Fruit fly (Drosophila melanogaster) whole organism, pupa: Measurements from ENCODE around the gene Ufsp2.

Experiments used
- CG10348 ChIP-seq: fragments of 200-800 bp; sonication (Bioruptor generic); IDR thresholded peaks from 2 replicates; pipeline ENCODE4 v1.3.6; 2022; ENCODE audit warnings: missing biosample characterization, missing genetic modification characterization
- CG12605 ChIP-seq: fragments of 200-800 bp; sonication (Bioruptor generic); IDR thresholded peaks from 2 replicates; pipeline ENCODE4 v1.3.6; 2022; ENCODE audit warnings: missing biosample characterization, missing genetic modification characterization
- CG13204 ChIP-seq: fragments of 200-800 bp; sonication (Bioruptor generic); optimal IDR thresholded peaks from 2 replicates; lab custom pipeline; 2018; ENCODE audit warnings: missing biosample characterization, mild to moderate bottlenecking, missing genetic modification characterization, moderate library complexity
- CG14655 ChIP-seq: fragments of 200-800 bp; sonication (Bioruptor generic); optimal IDR thresholded peaks from 3 replicates; lab custom pipeline; 2017; ENCODE audit warnings: mild to moderate bottlenecking, missing biosample characterization, missing genetic modification reagents, missing genetic modification characterization
- CG15710 ChIP-seq: fragments of 200-800 bp; sonication (Bioruptor generic); optimal IDR thresholded peaks from 2 replicates; lab custom pipeline; 2018; ENCODE audit warnings: missing biosample characterization, mild to moderate bottlenecking, missing genetic modification characterization, moderate library complexity
- CG17806 ChIP-seq: fragments of 200-800 bp; sonication (Bioruptor generic); optimal IDR thresholded peaks from 2 replicates; lab custom pipeline; 2018; ENCODE audit warnings: missing biosample characterization, mild to moderate bottlenecking, missing genetic modification characterization, moderate library complexity
- CG32121 ChIP-seq: fragments of 200-800 bp; sonication (Bioruptor generic); IDR thresholded peaks from 2 replicates; pipeline ENCODE4 v1.3.6; 2022; ENCODE audit warnings: missing biosample characterization, missing genetic modification characterization
- CG34367 ChIP-seq: fragments of 200-800 bp; sonication (Bioruptor generic); optimal IDR thresholded peaks from 2 replicates; lab custom pipeline; 2018; ENCODE audit warnings: missing biosample characterization, mild to moderate bottlenecking, missing genetic modification characterization
- CG4496 ChIP-seq: fragments of 200-800 bp; sonication (Bioruptor generic); IDR thresholded peaks from 3 replicates; pipeline ENCODE4 v1.3.6; 2022; ENCODE audit warnings: missing biosample characterization, missing genetic modification characterization
- CG8159 ChIP-seq: fragments of 200-800 bp; sonication (Bioruptor generic); optimal IDR thresholded peaks from 3 replicates; lab custom pipeline; 2018; ENCODE audit warnings: missing biosample characterization, mild to moderate bottlenecking, missing genetic modification characterization, moderate library complexity
- CG8301 ChIP-seq: fragments of 200-800 bp; sonication (Bioruptor generic); optimal IDR thresholded peaks from 2 replicates; lab custom pipeline; 2018; ENCODE audit warnings: missing biosample characterization, mild to moderate bottlenecking, missing genetic modification characterization
- CG9948 ChIP-seq: fragments of 200-800 bp; sonication (Bioruptor generic); optimal IDR thresholded peaks from 2 replicates; lab custom pipeline; 2018; ENCODE audit warnings: missing biosample characterization, mild to moderate bottlenecking, missing genetic modification characterization, moderate library complexity
- D1 ChIP-seq: fragments of 200-800 bp; sonication (Bioruptor generic); optimal IDR thresholded peaks from 2 replicates; lab custom pipeline; 2018; ENCODE audit warnings: missing biosample characterization, mild to moderate bottlenecking, missing genetic modification characterization, moderate library complexity
- EcR ChIP-seq: fragments of 200-800 bp; sonication (Bioruptor generic); optimal IDR thresholded peaks from 3 replicates; lab custom pipeline; 2019; ENCODE audit warnings: missing biosample characterization, missing genetic modification characterization, mild to moderate bottlenecking, moderate library complexity, missing genetic modification reagents
- Ets98B ChIP-seq: fragments of 200-800 bp; sonication (Bioruptor generic); IDR thresholded peaks from 2 replicates; pipeline ENCODE4 v1.3.6; 2022; ENCODE audit warnings: missing biosample characterization, missing genetic modification characterization
- Pif1A ChIP-seq: fragments of 200-800 bp; sonication (Bioruptor generic); optimal IDR thresholded peaks from 3 replicates; lab custom pipeline; 2016; ENCODE audit warnings: missing biosample characterization, missing genetic modification characterization
- Pif1B ChIP-seq: fragments of 200-800 bp; sonication (Bioruptor generic); optimal IDR thresholded peaks from 3 replicates; lab custom pipeline; 2016; ENCODE audit warnings: missing biosample characterization, missing genetic modification characterization
- Snoo ChIP-seq: fragments of 200-800 bp; sonication (Bioruptor generic); optimal IDR thresholded peaks from 3 replicates; lab custom pipeline; 2017; ENCODE audit warnings: missing biosample characterization, mild to moderate bottlenecking, missing genetic modification characterization, inconsistent platforms
- fd96Ca ChIP-seq: fragments of 200-800 bp; sonication (Bioruptor generic); IDR thresholded peaks from 3 replicates; pipeline ENCODE4 v1.3.6; 2022; ENCODE audit warnings: missing biosample characterization, missing genetic modification characterization
- gl ChIP-seq: fragments of 200-800 bp; sonication (Bioruptor generic); optimal IDR thresholded peaks from 2 replicates; lab custom pipeline; 2018; ENCODE audit warnings: missing biosample characterization, mild to moderate bottlenecking, missing genetic modification characterization
- rn ChIP-seq: fragments of 200-800 bp; sonication (Bioruptor generic); IDR thresholded peaks from 2 replicates; pipeline ENCODE4 v1.3.6; 2022; ENCODE audit warnings: missing biosample characterization, missing genetic modification characterization

Ufsp2 gene

DNA sequence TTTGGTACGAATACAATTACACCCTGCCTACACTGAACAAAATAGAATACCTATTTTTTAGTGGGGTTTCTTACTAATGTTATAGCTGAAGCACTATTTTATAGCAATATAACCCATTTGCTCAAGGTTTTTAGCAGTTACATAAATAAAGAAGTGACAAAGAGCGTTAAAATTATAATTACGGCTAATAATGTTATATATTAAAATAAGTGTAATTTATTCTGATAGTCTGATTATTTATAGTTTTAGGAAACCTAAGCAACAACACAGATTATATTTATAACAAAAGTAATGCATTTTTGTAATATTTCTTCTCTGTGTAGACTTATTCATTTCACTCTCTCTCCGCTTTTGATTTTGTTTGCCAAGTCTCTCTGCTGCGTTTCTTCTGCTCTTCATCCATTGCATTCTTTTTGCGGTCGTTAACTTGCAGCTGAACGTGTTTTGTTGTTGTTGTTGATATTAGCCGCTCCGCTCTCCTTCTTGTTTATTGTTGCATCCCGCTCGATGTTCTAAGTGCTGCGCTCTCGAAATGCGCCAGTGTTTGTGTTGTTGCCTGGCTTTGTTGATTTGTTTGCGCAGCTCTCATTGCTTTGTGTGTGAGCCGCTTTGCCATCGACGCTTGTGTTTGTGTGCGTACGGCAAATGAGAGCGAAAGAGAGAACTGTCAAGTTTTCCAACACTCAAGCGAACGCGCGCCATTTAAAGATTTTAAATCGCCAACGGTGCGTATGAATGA, 49.5 kb downstream of the Ufsp2 start:
- TF ChIP-seq EcR (GFP tag; lab: Kevin White, UChicago), result peak; percentile 97
- peak; percentile 96 for TF ChIP-seq CG15710 (tag; lab: Kevin White, UChicago)
- peak; percentile 49 for TF ChIP-seq gl (tag; lab: Kevin White, UChicago)
- peak; percentile 62 for TF ChIP-seq Pif1A (GFP tag; lab: Kevin White, UChicago)
- TF ChIP-seq Ets98B (GFP tag; lab: Robert Waterston, UW), result peak; percentile 74
- TF ChIP-seq CG12605 (GFP tag; lab: Robert Waterston, UW), result peak; percentile 72
- peak; percentile 97 for TF ChIP-seq CG8159
- TF ChIP-seq fd96Ca (GFP tag; lab: Robert Waterston, UW), result no peak; the same call in none of the 3 replicates
- TF ChIP-seq CG34367 (tag; lab: Kevin White, UChicago), result peak; percentile 90
- peak; percentile 98 for TF ChIP-seq CG9948
- peak; percentile 96 for TF ChIP-seq Snoo (tag; lab: Kevin White, UChicago)
- TF ChIP-seq CG8301 (tag; lab: Kevin White, UChicago), result peak; percentile 98
- TF ChIP-seq CG4496 (GFP tag; lab: Robert Waterston, UW), result peak; percentile 87
- peak; percentile 96 for TF ChIP-seq CG32121
- TF ChIP-seq CG17806 (tag; lab: Kevin White, UChicago), result peak; percentile 94
- no peak; the same call in none of the 2 replicates for TF ChIP-seq CG10348 (GFP tag; lab: Robert Waterston, UW)
- TF ChIP-seq CG14655, result peak; percentile 98
- peak; percentile 93 for TF ChIP-seq D1 (tag; lab: Kevin White, UChicago)
- peak; percentile 78 for TF ChIP-seq Pif1B
- peak; percentile 64 for TF ChIP-seq CG13204 (GFP tag; lab: Kevin White, UChicago)
- peak; percentile 90 for TF ChIP-seq rn (GFP tag; lab: Robert Waterston, UW)

DNA sequence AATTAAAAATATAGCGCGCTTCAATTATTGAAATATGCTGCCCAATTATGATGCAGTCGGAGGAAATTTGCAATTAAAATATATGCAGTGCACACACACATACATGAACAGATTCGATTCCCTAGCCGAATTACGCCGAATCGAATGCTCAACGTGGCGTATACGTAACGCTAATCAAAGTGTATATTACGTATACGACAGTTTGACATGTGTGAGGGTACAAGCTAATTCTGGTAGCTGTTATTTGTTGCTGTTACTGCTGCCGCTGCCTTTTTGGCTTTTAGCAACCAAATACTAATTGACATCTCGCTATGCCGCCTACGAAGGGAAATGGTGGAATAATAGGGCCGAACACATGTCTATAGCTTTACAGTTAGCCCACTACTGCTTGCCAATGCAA, 50.9 kb downstream of the Ufsp2 start:
- TF ChIP-seq CG9948 (no peak), CG8159 (no peak), CG32121 (no peak), CG14655 (no peak)
